Worm (Caenorhabditis elegans): ENCODE data around the gene R08F11.4.
A peak's percentile ranks its signal among the peaks of the same experiment; 100 is the strongest.

The R08F11.4 gene

DNA sequence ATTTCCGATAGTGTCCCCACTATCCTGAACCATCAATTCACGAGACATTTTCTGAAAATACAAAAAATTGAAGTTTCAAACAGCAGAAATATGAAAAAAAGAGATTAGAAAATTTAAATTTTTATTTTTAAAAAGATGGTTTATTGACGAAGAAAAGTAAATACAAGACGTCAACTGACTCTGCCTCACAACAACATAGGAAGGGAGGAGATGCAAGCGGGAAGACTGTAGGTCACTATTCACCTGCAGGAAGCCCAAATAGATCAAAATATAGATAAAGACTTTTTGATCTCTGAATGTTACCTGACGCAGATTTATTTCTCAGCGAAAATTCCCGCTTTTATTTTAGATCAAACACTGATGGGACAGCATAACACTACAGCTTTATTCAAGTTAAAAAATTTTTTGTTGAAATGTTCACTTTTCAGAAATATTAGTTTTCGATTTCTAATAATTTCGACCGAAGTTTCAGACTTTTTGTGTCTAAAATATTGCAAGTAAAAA is 29.2 kb downstream of the R08F11.4 start, which contains the start of gene cysl-3:
cysl-3 (minus strand) TSS at position 51 of the 504 bp plus-strand sequence.
- no peak for TF ChIP-seq daf-12 (tag; optimal IDR thresholded peaks at IDR 0.05)
- TF ChIP-seq lin-15B (tag; optimal IDR thresholded peaks at IDR 0.05) = no peak
- TF ChIP-seq eor-1 (tag; optimal IDR thresholded peaks at IDR 0.05) = no peak
- TF ChIP-seq pha-4 (tag; optimal IDR thresholded peaks at IDR 0.05) = no peak
- TF ChIP-seq ceh-9 (tag; optimal IDR thresholded peaks at IDR 0.05) = no peak
- TF ChIP-seq lin-39 (tag; optimal IDR thresholded peaks at IDR 0.05) = no peak
- TF ChIP-seq nhr-12 (tag; optimal IDR thresholded peaks at IDR 0.05) = no peak
- TF ChIP-seq lsy-12 (tag; optimal IDR thresholded peaks at IDR 0.05) = no peak
- TF ChIP-seq nfya-1 (tag; optimal IDR thresholded peaks at IDR 0.05; ENCODE audit: insufficient read depth) = no peak

DNA sequence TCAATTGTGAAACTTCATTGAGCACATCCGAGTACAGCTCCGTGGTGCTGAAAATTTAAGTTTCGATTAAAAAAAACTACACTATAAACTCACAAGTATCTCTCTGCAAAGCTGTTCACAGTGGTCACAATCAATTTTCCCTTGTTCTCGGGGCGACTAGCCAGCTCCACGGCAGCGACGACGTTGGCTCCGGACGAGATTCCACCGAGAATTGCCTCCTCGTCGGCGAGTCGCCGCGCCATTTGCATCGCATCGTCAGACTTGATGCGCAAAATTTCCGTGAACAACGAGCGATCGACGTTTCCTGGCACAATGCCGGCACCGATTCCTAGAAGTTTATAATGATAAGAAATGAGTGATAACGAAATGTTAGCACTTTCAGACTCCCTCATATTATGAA is 30.7 kb downstream of the R08F11.4 start:
- TF ChIP-seq ceh-82 (tag; optimal IDR thresholded peaks at IDR 0.05) (no peak), skn-1 (tag; optimal IDR thresholded peaks at IDR 0.05) (no peak), pqm-1 (tag; optimal IDR thresholded peaks at IDR 0.05) (peak; percentile 14), zag-1 (tag; optimal IDR thresholded peaks at IDR 0.05) (no peak), nhr-237 (tag; optimal IDR thresholded peaks at IDR 0.05) (no peak), jun-1 (tag; optimal IDR thresholded peaks at IDR 0.05) (no peak), tbx-2 (tag; optimal IDR thresholded peaks at IDR 0.05) (no peak), elt-2 (tag; optimal IDR thresholded peaks at IDR 0.05) (peak; percentile 19), egl-27 (tag; optimal IDR thresholded peaks at IDR 0.05) (no peak), ama-1 (optimal IDR thresholded peaks at IDR 0.05) (peak; percentile 78), nhr-28 (tag; optimal IDR thresholded peaks at IDR 0.05) (no peak), lin-15B (tag; optimal IDR thresholded peaks at IDR 0.05) (no peak), fkh-10 (GFP tag; optimal IDR thresholded peaks at IDR 0.05) (no peak), nhr-11 (tag; optimal IDR thresholded peaks at IDR 0.05) (no peak), nhr-25 (tag; optimal IDR thresholded peaks at IDR 0.05) (no peak), nhr-76 (tag; optimal IDR thresholded peaks at IDR 0.05) (no peak), nhr-43 (tag; optimal IDR thresholded peaks at IDR 0.05; ENCODE audit: poor library complexity, severe bottlenecking) (no peak), elt-1 (tag; optimal IDR thresholded peaks at IDR 0.05) (no peak), nhr-67 (tag; optimal IDR thresholded peaks at IDR 0.05) (no peak), ztf-4 (tag; optimal IDR thresholded peaks at IDR 0.05) (no peak), snpc-4 (tag; optimal IDR thresholded peaks at IDR 0.05) (no peak), fos-1 (tag; optimal IDR thresholded peaks at IDR 0.05) (no peak), unc-39 (tag; optimal IDR thresholded peaks at IDR 0.05) (no peak), mml-1 (tag; optimal IDR thresholded peaks at IDR 0.05) (no peak)

- TF ChIP-seq unc-62 (GFP tag; optimal IDR thresholded peaks at IDR 0.05) = no peak
- no peak for TF ChIP-seq pha-4 (tag; optimal IDR thresholded peaks at IDR 0.05)
- no peak for TF ChIP-seq jun-1 (tag; optimal IDR thresholded peaks at IDR 0.05)
- TF ChIP-seq lin-15B (tag; optimal IDR thresholded peaks at IDR 0.05) = no peak
- TF ChIP-seq R02D3.7 (tag; optimal IDR thresholded peaks at IDR 0.05) = no peak
- TF ChIP-seq nhr-76 (tag; optimal IDR thresholded peaks at IDR 0.05) = no peak
- no peak for TF ChIP-seq hmg-11 (tag; optimal IDR thresholded peaks at IDR 0.05)
- no peak for TF ChIP-seq ceh-28 (tag; optimal IDR thresholded peaks at IDR 0.05)
- TF ChIP-seq aly-2 (tag; optimal IDR thresholded peaks at IDR 0.05) = no peak
- TF ChIP-seq fkh-2 (tag; optimal IDR thresholded peaks at IDR 0.05) = no peak
- no peak for TF ChIP-seq elt-2 (tag; optimal IDR thresholded peaks at IDR 0.05)
- no peak for TF ChIP-seq lin-39 (tag; optimal IDR thresholded peaks at IDR 0.05)
- no peak for TF ChIP-seq snpc-4 (tag; optimal IDR thresholded peaks at IDR 0.05)
- TF ChIP-seq nhr-28 (tag; optimal IDR thresholded peaks at IDR 0.05) = no peak
- no peak for TF ChIP-seq nhr-77 (tag; optimal IDR thresholded peaks at IDR 0.05)
- TF ChIP-seq nhr-12 (tag; optimal IDR thresholded peaks at IDR 0.05) = no peak
- TF ChIP-seq nhr-25 (tag; optimal IDR thresholded peaks at IDR 0.05) = no peak
- no peak for TF ChIP-seq ceh-82 (tag; optimal IDR thresholded peaks at IDR 0.05)
- no peak for TF ChIP-seq sea-2 (GFP tag; optimal IDR thresholded peaks at IDR 0.05)
Observed at ce11 chrV:3773618-3774017, 31.7 kb downstream of the R08F11.4 start.
